Fruit fly (Drosophila melanogaster) whole organism, embryonic: ENCODE measurements around the gene Nubp1.

ENCODE experiments used
- Adf1 ChIP-seq: fragments of 200-800 bp; sonication (Bioruptor generic); IDR thresholded peaks from 2 replicates; pipeline ENCODE4 v1.3.6; 2022; ENCODE audit warnings: missing biosample characterization, missing genetic modification characterization
- CG7745 ChIP-seq: fragments of 200-800 bp; sonication (Bioruptor generic); optimal IDR thresholded peaks from 2 replicates; lab custom pipeline; 2018; ENCODE audit warnings: missing biosample characterization, mild to moderate bottlenecking, missing genetic modification characterization, moderate library complexity
- Nf-YB ChIP-seq: fragments of 200-800 bp; sonication (Bioruptor generic); optimal IDR thresholded peaks from 3 replicates; lab custom pipeline; 2019; ENCODE audit warnings: missing biosample characterization, mild to moderate bottlenecking, missing genetic modification characterization, moderate library complexity

DNA sequence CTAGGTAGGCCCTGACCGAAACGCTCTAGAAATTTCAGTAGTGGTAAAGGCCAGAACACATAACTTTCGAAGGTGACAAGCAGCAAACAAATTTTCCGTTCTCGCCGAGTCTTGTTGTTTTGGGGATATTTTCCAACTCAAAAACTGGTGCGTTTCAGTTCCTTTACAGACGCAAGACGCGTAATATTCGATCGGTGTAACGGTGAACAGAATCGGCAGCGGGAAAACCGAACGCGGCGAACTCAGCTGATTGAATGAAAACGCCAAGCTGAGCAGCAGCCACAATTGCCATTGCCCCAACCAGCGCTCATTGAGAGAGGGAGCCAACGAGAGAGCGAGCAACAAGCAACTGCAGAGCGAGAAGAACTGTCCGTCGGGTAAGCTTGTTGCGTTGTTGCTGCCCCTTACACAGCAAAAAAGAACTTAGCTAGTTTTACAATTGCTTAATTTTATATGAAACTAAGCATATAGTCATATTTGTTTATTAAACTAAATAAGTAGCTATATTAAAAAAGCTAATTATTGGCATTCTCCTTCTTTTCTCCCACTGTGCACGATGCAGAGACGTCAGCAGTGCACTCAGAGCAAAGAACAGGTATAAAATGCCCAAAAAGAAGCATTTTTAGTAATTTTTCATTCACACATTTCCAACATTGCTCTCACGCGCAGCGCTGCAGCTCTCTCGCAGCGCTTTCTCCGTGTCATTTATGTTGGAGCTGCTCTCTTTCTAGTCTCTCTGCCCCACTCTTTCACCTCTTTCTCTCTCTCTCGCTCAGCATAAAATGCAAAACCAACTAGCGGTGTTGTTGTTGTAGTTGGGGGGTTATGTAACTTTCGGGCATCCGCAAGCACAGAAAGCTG is 16.3 kb upstream of the Nubp1 start, which contains the start of the genes Cyt-c-d and CG31808:
- peak; percentile 77 for TF ChIP-seq Adf1 (GFP tag; lab: Robert Waterston, UW)
- TF ChIP-seq CG7745 (tag; lab: Kevin White, UChicago) = peak; percentile 59
- peak; percentile 86 for TF ChIP-seq Nf-YB
